Fruit fly (Drosophila melanogaster) whole organism: ENCODE data around the gene RluA-1.

ENCODE experiments used
- CG8478 ChIP-seq: fragments of >200 bp; optimal IDR thresholded peaks from 2 replicates; lab custom pipeline; 2018; ENCODE audit warnings: inconsistent platforms
- Dll ChIP-seq: fragments of >200 bp; optimal IDR thresholded peaks from 2 replicates; lab custom pipeline; 2017
- EcR ChIP-seq, 2 experiments: fragments of >200 bp; optimal IDR thresholded peaks; 2 replicates each; lab custom pipeline; 2017; ENCODE audit warnings: missing biosample characterization in 2 of 2, missing genetic modification characterization in 2 of 2, missing genetic modification reagents in 2 of 2
- pan ChIP-seq: fragments of >200 bp; optimal IDR thresholded peaks from 2 replicates; lab custom pipeline; 2017
- psq ChIP-seq: fragments of >200 bp; optimal IDR thresholded peaks from 2 replicates; lab custom pipeline; 2017
- usp ChIP-seq: fragments of >200 bp; optimal IDR thresholded peaks from 2 replicates; lab custom pipeline; 2017; ENCODE audit warnings: missing biosample characterization, missing genetic modification characterization, mixed read lengths

Gene RluA-1

DNA sequence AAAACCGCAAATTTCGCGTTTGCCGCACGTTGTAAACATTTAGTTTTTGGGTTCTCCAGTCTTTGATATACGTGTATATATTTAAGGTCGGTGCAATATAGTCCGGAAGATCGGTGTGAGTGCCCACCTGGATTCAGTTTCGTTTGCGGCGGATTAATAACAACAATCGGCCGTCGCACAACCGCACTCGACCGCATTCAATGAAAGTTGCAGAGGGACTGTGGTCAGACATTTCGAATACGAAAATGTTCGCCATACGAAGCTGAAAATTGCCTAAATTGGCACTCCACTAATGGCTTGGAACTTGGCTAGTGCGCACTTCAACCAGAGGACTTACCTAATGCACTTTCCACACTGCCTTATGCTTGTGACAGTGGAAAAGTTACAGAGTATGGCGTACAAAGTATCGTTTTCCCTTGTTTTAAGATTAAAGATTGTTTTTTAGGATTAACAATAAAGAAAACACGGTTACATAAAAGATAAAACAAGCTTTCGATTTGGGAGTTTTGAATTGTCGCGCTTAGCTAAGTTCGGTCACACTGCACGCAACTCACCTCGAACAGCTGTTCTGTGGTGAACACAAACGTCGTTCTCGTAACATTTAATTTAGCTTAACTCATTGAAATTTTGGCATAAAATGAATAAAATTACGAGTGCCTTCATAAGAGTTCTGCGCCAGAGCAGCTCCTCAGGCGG lies 32.6 kb upstream of the RluA-1 start, which contains the start of the genes Myo31DF and CG6094:
Gene Myo31DF, minus strand, starts transcription at position 223 of the 696 bp plus-strand sequence.
Gene CG6094, plus strand, starts transcription at position 525 of the 696 bp plus-strand sequence.
- TF ChIP-seq Dll (no peak), pan (lab: Kevin White, UChicago) (no peak), CG8478 (lab: Kevin White, UChicago) (no peak), usp (no peak), psq (lab: Kevin White, UChicago) (no peak), EcR (GFP tag; optimal IDR thresholded peaks at IDR 0.05; lab: Kevin White, UChicago) (no peak)

DNA sequence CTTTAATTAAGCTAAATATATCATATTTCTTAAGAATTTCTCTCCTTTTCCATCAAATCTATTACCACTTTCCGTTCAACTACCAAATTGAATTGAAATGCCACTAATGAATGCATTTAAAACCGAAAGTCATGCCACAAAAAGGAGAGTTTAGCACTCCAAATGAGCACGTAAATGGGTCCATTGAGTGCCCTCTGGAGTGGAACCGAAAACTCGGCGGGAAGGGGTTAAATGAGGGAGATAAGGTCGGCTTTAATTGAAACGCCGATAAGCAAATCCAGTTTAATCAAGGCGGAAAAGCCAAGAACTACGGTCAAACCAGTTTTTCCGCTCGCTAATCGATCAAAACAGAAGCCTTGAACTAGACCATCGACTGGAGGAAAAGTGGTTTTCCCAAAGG lies 31.2 kb upstream of the RluA-1 start:
- TF ChIP-seq Dll: no peak
- no peak for TF ChIP-seq CG8478 (lab: Kevin White, UChicago)
- no peak for TF ChIP-seq pan (lab: Kevin White, UChicago)
- no peak for TF ChIP-seq usp
- TF ChIP-seq EcR (GFP tag; optimal IDR thresholded peaks at IDR 0.05; lab: Kevin White, UChicago): no peak
- no peak for TF ChIP-seq psq (lab: Kevin White, UChicago)

DNA sequence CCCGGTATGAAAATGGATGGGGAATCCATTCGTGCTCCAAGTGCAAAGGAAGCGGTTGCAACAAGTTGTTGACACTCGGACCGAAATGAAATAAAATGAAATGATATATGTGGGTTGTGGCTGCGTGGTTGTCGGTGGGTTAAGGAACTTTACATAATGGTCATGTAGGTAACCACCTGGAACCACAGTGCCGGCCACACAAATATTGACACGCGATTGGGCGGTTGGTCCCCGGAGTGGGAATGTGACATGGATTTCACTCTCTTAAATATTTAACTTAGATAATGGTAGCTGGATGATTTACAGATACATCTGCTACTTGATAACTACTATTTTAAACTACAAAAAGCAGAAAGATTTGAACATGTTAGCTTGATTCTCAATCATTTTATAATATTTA lies 30.7 kb upstream of the RluA-1 start:
- no peak for TF ChIP-seq psq (lab: Kevin White, UChicago)
- no peak for TF ChIP-seq EcR (GFP tag; optimal IDR thresholded peaks at IDR 0.05; lab: Kevin White, UChicago)
- TF ChIP-seq pan (lab: Kevin White, UChicago): no peak
- TF ChIP-seq usp: no peak
- no peak for TF ChIP-seq Dll
- no peak for TF ChIP-seq CG8478 (lab: Kevin White, UChicago)

DNA sequence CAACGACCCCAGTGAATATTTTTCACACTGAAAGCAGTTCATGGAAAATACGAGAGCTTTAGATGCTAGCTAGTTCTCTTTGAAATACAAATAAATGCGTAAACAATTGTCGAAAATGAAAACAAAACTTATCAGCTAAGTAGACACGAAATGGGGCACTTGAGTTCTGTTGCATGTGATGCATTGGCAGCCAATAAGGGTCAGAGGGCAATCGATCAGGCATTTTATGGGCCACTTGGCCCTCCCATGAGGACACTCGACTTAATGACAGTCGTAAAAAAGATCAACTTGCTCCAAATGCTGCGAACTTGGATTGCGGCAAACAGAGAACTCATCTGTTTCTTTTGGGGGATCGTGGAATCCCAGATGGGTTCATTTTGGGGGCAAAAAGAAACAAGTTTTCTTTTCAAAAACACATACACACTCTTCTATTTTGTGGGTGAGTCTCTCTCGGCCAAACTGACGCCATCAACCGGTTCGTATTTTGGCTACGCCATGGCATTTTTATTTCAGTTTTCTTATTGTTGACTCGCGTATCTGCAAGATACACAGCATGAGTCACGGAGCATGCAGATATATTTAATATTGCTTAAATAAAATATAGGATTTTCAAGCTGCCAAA lies 29.3 kb upstream of the RluA-1 start:
- TF ChIP-seq EcR (GFP tag; optimal IDR thresholded peaks at IDR 0.05; lab: Kevin White, UChicago) (no peak), psq (lab: Kevin White, UChicago) (no peak), pan (lab: Kevin White, UChicago) (no peak), CG8478 (lab: Kevin White, UChicago) (no peak), usp (no peak), Dll (no peak)

DNA sequence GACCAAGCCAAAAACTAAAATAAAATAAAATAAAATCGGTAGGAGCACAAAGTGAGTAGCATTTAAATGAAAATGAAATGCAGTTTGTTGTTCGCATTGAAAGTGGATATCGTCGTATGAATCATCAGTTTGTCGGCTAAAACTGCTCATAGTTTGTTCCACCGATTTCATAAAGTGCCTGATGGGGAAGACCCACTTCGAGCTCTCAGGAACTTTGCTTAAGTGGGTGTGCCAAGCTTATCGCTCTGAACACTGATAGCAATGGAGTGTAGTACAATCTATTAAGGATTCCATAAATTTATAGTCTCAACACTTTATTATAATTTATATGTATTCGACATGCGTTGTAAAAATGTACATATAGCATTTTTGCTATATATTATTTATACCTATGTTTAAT lies 28.7 kb upstream of the RluA-1 start:
- TF ChIP-seq CG8478 (lab: Kevin White, UChicago) (no peak), usp (no peak), pan (lab: Kevin White, UChicago) (no peak), Dll (no peak), psq (lab: Kevin White, UChicago) (no peak), EcR (GFP tag; optimal IDR thresholded peaks at IDR 0.05; lab: Kevin White, UChicago) (no peak)

DNA sequence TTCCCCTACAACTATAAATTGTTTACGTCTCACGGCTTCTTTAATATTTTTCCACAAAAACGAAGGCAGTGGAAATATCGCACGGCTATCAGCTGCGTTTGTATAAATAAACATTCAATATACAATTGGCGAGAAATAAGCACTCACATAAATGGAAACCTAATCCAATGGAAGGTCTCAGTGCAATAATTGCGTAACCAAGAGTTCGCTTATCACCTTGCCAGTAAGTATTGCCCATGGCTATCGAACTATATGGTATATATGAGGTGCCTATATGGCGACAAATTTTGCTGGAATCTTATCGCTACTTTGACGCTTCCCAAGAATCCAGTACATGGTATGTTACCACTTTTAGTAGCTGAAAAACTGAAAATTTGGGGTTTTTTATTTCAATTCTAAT lies 28.1 kb upstream of the RluA-1 start:
- TF ChIP-seq CG8478 (lab: Kevin White, UChicago) (no peak), usp (no peak), pan (lab: Kevin White, UChicago) (no peak), psq (lab: Kevin White, UChicago) (no peak), EcR (GFP tag; optimal IDR thresholded peaks at IDR 0.05; lab: Kevin White, UChicago) (no peak), Dll (no peak)

DNA sequence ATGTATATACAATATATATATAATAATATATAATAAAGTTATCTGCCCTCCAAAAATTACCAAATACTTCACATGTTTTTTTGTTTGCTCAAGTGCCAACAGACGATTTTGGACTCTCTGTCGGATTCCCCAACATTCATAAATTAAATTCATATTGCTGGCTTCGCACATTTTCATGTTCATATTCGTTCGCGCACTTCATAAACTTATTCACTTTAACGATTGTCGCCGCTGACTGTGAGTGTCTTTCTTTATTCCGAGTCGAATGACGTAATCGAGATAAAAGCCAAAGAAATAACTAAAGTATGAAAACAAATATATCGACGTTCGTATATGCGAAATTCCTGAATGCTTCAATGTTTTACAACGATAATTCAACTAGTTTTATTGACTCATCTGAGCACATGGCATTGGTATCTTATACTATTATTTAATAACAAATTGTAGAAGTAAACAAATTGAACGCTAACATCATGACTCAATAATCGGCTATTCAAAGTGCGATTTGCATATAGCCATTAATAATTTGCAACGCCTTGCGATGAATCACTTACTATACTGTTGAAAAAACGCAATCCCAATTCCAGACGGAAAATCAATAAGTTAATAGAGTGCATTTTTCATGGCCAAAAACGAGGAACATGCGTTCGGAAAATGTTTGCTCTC lies 26.3 kb upstream of the RluA-1 start:
- TF ChIP-seq CG8478 (lab: Kevin White, UChicago): no peak
- TF ChIP-seq pan (lab: Kevin White, UChicago): no peak
- no peak for TF ChIP-seq psq (lab: Kevin White, UChicago)
- TF ChIP-seq usp: no peak
- no peak for TF ChIP-seq EcR (GFP tag; optimal IDR thresholded peaks at IDR 0.05; lab: Kevin White, UChicago)
- no peak for TF ChIP-seq Dll

DNA sequence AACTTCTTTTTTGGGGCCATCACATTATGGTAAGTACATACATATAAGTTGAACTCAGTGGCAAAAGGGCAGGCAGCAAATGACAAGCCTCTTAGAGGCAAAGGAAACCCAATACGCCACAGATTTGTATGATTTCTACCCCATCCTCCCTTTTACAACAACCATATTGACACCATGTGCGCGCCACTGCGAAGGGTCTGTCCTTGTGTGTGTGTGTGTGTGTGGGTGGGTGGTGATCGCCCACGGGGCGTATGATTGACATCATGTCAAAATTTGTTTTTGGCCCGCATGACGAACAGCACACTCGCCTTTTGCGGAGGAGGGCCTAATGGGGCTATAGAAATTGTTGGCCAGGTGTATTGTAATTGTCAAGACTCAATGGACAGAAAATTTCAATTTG lies 25.5 kb upstream of the RluA-1 start:
- TF ChIP-seq psq (lab: Kevin White, UChicago) (no peak), EcR (GFP tag; optimal IDR thresholded peaks at IDR 0.05; lab: Kevin White, UChicago) (no peak), Dll (no peak), usp (no peak), pan (lab: Kevin White, UChicago) (no peak), CG8478 (lab: Kevin White, UChicago) (no peak)

DNA sequence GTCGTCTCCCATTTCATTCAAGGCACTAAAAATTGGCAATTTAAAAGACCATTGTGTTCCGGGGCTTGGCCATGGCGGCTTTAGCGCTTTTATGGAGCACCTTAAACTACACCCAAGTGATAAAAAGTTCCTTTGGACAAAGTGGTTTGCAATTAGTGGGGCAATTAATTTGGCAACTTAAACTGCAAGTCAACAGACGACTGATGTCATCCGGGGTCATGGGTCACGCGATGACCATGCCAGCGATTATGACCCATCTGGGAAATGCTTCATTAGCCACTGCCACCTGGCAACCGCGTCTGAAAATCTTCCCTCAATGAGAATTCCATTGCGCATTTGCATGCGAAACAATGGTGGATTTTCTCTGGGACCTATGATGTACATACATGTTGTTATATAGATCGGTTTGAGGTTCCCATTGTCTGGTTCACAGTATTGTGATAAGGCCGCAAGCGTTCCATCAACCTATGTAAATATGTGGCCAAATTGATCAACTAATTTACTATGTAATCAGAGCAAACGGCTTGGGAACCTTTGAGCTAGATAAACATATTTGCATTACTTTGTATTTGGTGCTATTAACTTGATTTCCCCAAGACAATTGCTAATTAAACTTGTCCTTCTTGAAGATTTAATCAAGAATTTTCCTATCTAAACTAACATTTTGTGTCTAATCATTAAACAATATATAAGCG lies 23.1 kb upstream of the RluA-1 start:
- TF ChIP-seq pan (lab: Kevin White, UChicago): no peak

DNA sequence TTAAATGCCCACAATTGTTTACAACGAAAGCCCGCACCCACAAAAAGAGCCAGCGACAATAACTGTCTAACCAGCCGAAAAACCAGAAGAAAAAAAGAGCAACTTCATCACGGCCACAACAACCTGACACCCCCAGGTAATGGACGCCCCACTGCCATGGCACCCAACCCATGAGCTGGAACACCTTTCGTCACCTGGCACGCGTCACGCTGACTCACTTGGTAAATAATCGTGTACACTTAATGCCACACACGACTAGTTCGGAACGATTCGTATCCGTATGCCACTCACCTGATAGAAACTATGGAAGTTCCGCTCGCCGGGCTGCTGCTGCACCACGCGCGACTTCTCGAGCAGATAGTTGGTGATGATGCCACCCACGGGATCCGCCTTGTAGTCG lies 22.2 kb upstream of the RluA-1 start:
- TF ChIP-seq EcR (GFP tag; optimal IDR thresholded peaks at IDR 0.05; lab: Kevin White, UChicago) (no peak), CG8478 (lab: Kevin White, UChicago) (no peak), psq (lab: Kevin White, UChicago) (no peak), pan (lab: Kevin White, UChicago) (no peak), usp (no peak), Dll (no peak)

DNA sequence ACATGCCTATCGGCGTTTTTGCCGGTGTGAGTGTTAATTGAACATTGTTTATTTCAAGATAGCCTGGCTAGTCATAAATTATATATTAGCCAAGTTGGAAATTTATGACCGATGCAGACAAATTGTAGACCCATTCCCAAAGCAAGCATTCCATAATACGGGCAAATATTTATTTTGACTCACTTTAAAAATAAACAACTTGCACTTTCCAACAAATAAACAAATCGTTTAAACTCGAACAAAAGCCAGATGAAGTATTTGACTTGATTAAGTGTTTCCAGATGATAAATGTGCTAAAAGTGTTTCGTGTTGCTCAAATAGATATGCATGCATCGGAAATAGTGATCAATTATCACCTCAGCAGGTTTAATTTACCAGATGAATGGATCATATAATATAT lies 21.3 kb upstream of the RluA-1 start:
- no peak for TF ChIP-seq CG8478 (lab: Kevin White, UChicago)
- TF ChIP-seq pan (lab: Kevin White, UChicago): no peak
- TF ChIP-seq EcR (GFP tag; optimal IDR thresholded peaks at IDR 0.05; lab: Kevin White, UChicago): no peak
- no peak for TF ChIP-seq psq (lab: Kevin White, UChicago)
- no peak for TF ChIP-seq Dll
- no peak for TF ChIP-seq usp
